Worm (Caenorhabditis elegans) whole organism, L4 larva: ENCODE data around the gene aagr-1.

Experiments
- dmd-9 ChIP-seq: fragments of 200-800 bp; sonication (Bioruptor generic); IDR thresholded peaks from 2 replicates; pipeline ENCODE4 v1.3.6; 2022; ENCODE audit warnings: missing genetic modification reagents, missing genetic modification characterization, missing compliant biosample characterization
- mdt-29 ChIP-seq: fragments of 200-800 bp; sonication (Bioruptor generic); IDR thresholded peaks from 2 replicates; pipeline ENCODE4 v1.3.6; 2022; ENCODE audit warnings: missing genetic modification reagents, missing genetic modification characterization, missing compliant biosample characterization

- TF ChIP-seq mdt-29 (no peak), dmd-9 (GFP tag; lab: Robert Waterston, UW) (no peak)
These were observed 11.7 kb upstream of the aagr-1 start, which contains the start of gene F17E9.3 for ce11 chrIV:8354572-8354971.
